Worm (Caenorhabditis elegans) whole organism, late embryonic: ENCODE results near the gene C18H9.1.

ENCODE experiments used
- C08G9.2 ChIP-seq: sonication (generic microtip); optimal IDR thresholded peaks from 2 replicates; lab custom pipeline; 2016; ENCODE audit warnings: mild to moderate bottlenecking, missing genetic modification characterization, moderate library complexity, missing compliant biosample characterization
- K02D7.2 ChIP-seq: sonication (generic microtip); optimal IDR thresholded peaks from 2 replicates; lab custom pipeline; 2017; ENCODE audit warnings: mild to moderate bottlenecking, missing genetic modification characterization, missing compliant biosample characterization
- T23F11.4 ChIP-seq: fragments of 200-800 bp; sonication (Bioruptor generic); optimal IDR thresholded peaks from 2 replicates; lab custom pipeline; 2018; ENCODE audit warnings: mild to moderate bottlenecking, missing genetic modification characterization, missing compliant biosample characterization
- ama-1 ChIP-seq: fragments of 150-350 bp; optimal IDR thresholded peaks from 2 replicates; lab custom pipeline; 2014
- ceh-18 ChIP-seq: sonication (generic microtip); optimal IDR thresholded peaks from 2 replicates; lab custom pipeline; 2016; ENCODE audit warnings: missing genetic modification characterization, missing compliant biosample characterization
- ceh-2 ChIP-seq: sonication (generic microtip); optimal IDR thresholded peaks from 2 replicates; lab custom pipeline; 2016; ENCODE audit warnings: missing genotype, missing genetic modification characterization, missing compliant biosample characterization
- ceh-22 ChIP-seq: sonication (generic microtip); optimal IDR thresholded peaks from 2 replicates; lab custom pipeline; 2017; ENCODE audit warnings: missing biosample characterization, missing genetic modification characterization
- ceh-30 ChIP-seq: fragments of 150-350 bp; optimal IDR thresholded peaks from 2 replicates; lab custom pipeline; 2014; ENCODE audit warnings: missing biosample characterization, missing genetic modification characterization
- ceh-31 ChIP-seq: sonication (generic microtip); optimal IDR thresholded peaks from 2 replicates; lab custom pipeline; 2016; ENCODE audit warnings: missing genetic modification characterization, missing compliant biosample characterization
- ceh-34 ChIP-seq: sonication (generic microtip); optimal IDR thresholded peaks from 2 replicates; lab custom pipeline; 2016; ENCODE audit warnings: mild to moderate bottlenecking, missing genetic modification characterization, missing compliant biosample characterization
- ceh-48 ChIP-seq: sonication (generic microtip); optimal IDR thresholded peaks from 2 replicates; lab custom pipeline; 2016; ENCODE audit warnings: missing genetic modification characterization, inconsistent platforms, missing compliant biosample characterization
- ceh-6 ChIP-seq: fragments of 200-800 bp; sonication (Bioruptor generic); optimal IDR thresholded peaks from 2 replicates; lab custom pipeline; 2018; ENCODE audit warnings: mild to moderate bottlenecking, missing genetic modification characterization, missing compliant biosample characterization
- ceh-9 ChIP-seq: sonication (generic microtip); optimal IDR thresholded peaks from 2 replicates; lab custom pipeline; 2016; ENCODE audit warnings: mild to moderate bottlenecking, missing genetic modification characterization, inconsistent platforms, missing compliant biosample characterization
- che-1 ChIP-seq: sonication (generic microtip); optimal IDR thresholded peaks from 2 replicates; lab custom pipeline; 2016; ENCODE audit warnings: mild to moderate bottlenecking, missing genetic modification characterization, missing compliant biosample characterization
- dmd-4 ChIP-seq: sonication (generic microtip); optimal IDR thresholded peaks from 2 replicates; lab custom pipeline; 2016; ENCODE audit warnings: borderline replicate concordance, missing genetic modification characterization, missing compliant biosample characterization
- dve-1 ChIP-seq: sonication (generic microtip); optimal IDR thresholded peaks from 2 replicates; lab custom pipeline; 2017; ENCODE audit warnings: antibody characterized with exemption, mild to moderate bottlenecking, missing genetic modification characterization, missing compliant biosample characterization
- elt-2 ChIP-seq: sonication (generic microtip); optimal IDR thresholded peaks from 2 replicates; lab custom pipeline; 2016; ENCODE audit warnings: missing genetic modification reagents, missing genetic modification characterization, missing compliant biosample characterization
- ets-4 ChIP-seq: sonication (generic microtip); optimal IDR thresholded peaks from 2 replicates; lab custom pipeline; 2016; ENCODE audit warnings: missing genetic modification characterization, missing compliant biosample characterization
- eyg-1 ChIP-seq: sonication (generic microtip); optimal IDR thresholded peaks from 2 replicates; lab custom pipeline; 2016; ENCODE audit warnings: missing genotype, missing genetic modification characterization, missing compliant biosample characterization
- fax-1 ChIP-seq: sonication (generic microtip); optimal IDR thresholded peaks from 2 replicates; lab custom pipeline; 2016; ENCODE audit warnings: missing genotype, missing genetic modification characterization, missing compliant biosample characterization
- fkh-10 ChIP-seq: fragments of 150-350 bp; optimal IDR thresholded peaks from 2 replicates; lab custom pipeline; 2014; ENCODE audit warnings: missing biosample characterization, missing genetic modification reagents, missing genetic modification characterization
- gmeb-2 ChIP-seq: sonication (generic microtip); optimal IDR thresholded peaks from 2 replicates; lab custom pipeline; 2016; ENCODE audit warnings: missing genetic modification characterization, inconsistent platforms, missing compliant biosample characterization
- hlh-15 ChIP-seq: sonication (generic microtip); optimal IDR thresholded peaks from 2 replicates; lab custom pipeline; 2016; ENCODE audit warnings: missing genetic modification characterization, missing compliant biosample characterization
- hlh-30 ChIP-seq: sonication (generic microtip); optimal IDR thresholded peaks from 2 replicates; lab custom pipeline; 2017; ENCODE audit warnings: antibody characterized with exemption, missing genetic modification characterization, missing compliant biosample characterization; ENCODE audit not compliant: insufficient read depth
- lim-6 ChIP-seq: sonication (generic microtip); optimal IDR thresholded peaks from 2 replicates; lab custom pipeline; 2016; ENCODE audit warnings: missing genetic modification characterization, missing compliant biosample characterization
- lin-11 ChIP-seq: fragments of 200-800 bp; sonication (Bioruptor generic); optimal IDR thresholded peaks from 2 replicates; lab custom pipeline; 2018; ENCODE audit warnings: mild to moderate bottlenecking, missing genetic modification characterization, missing compliant biosample characterization
- madf-2 ChIP-seq: sonication (generic microtip); optimal IDR thresholded peaks from 2 replicates; lab custom pipeline; 2017; ENCODE audit warnings: missing genetic modification characterization, missing compliant biosample characterization
- nfya-1 ChIP-seq: sonication (generic microtip); optimal IDR thresholded peaks from 2 replicates; lab custom pipeline; 2017; ENCODE audit warnings: missing genetic modification characterization, mild to moderate bottlenecking, missing compliant biosample characterization, antibody characterized with exemption, moderate library complexity
- nhr-11 ChIP-seq: fragments of 150-350 bp; optimal IDR thresholded peaks from 2 replicates; lab custom pipeline; 2014; ENCODE audit warnings: missing biosample characterization, missing genetic modification characterization
- odd-2 ChIP-seq: sonication (generic microtip); optimal IDR thresholded peaks from 2 replicates; lab custom pipeline; 2017; ENCODE audit warnings: antibody characterized with exemption, mild to moderate bottlenecking, missing genetic modification characterization, missing compliant biosample characterization
- pag-3 ChIP-seq: sonication (generic microtip); optimal IDR thresholded peaks from 2 replicates; lab custom pipeline; 2016; ENCODE audit warnings: missing compliant biosample characterization, missing genetic modification characterization, borderline replicate concordance
- pat-9 ChIP-seq: fragments of 200-800 bp; sonication (Bioruptor generic); optimal IDR thresholded peaks from 2 replicates; lab custom pipeline; 2018; ENCODE audit warnings: mild to moderate bottlenecking, missing genetic modification characterization, moderate library complexity, missing compliant biosample characterization
- pha-4 ChIP-seq: fragments of 150-350 bp; optimal IDR thresholded peaks from 2 replicates; lab custom pipeline; 2018; ENCODE audit warnings: missing biosample characterization, missing genetic modification reagents, missing genetic modification characterization
- pqm-1 ChIP-seq: sonication (generic microtip); optimal IDR thresholded peaks from 2 replicates; lab custom pipeline; 2016; ENCODE audit warnings: missing genetic modification characterization, missing compliant biosample characterization
- pros-1 ChIP-seq: fragments of 150-350 bp; optimal IDR thresholded peaks from 2 replicates; lab custom pipeline; 2014; ENCODE audit warnings: missing biosample characterization, missing genetic modification reagents, missing genetic modification characterization
- ref-2 ChIP-seq: sonication (generic microtip); optimal IDR thresholded peaks from 2 replicates; lab custom pipeline; 2016; ENCODE audit warnings: missing genetic modification characterization, missing compliant biosample characterization
- sox-2 ChIP-seq: fragments of 200-800 bp; sonication (Bioruptor generic); IDR thresholded peaks from 2 replicates; pipeline ENCODE4 v1.3.6; 2022; ENCODE audit warnings: missing genetic modification reagents, missing genetic modification characterization, missing compliant biosample characterization
- sox-4 ChIP-seq: sonication (generic microtip); optimal IDR thresholded peaks from 2 replicates; lab custom pipeline; 2017; ENCODE audit warnings: mild to moderate bottlenecking, missing genetic modification characterization, inconsistent platforms, missing compliant biosample characterization
- syd-9 ChIP-seq: sonication (generic microtip); optimal IDR thresholded peaks from 2 replicates; lab custom pipeline; 2016; ENCODE audit warnings: mild to moderate bottlenecking, missing genetic modification characterization, moderate library complexity, missing compliant biosample characterization
- tbx-2 ChIP-seq: sonication (generic microtip); optimal IDR thresholded peaks from 2 replicates; lab custom pipeline; 2016; ENCODE audit warnings: missing genetic modification characterization, missing compliant biosample characterization
- tbx-7 ChIP-seq: sonication (generic microtip); optimal IDR thresholded peaks from 2 replicates; lab custom pipeline; 2016; ENCODE audit warnings: missing genotype, missing genetic modification characterization, missing compliant biosample characterization
- ttx-3 ChIP-seq: sonication (generic microtip); optimal IDR thresholded peaks from 2 replicates; lab custom pipeline; 2016; ENCODE audit warnings: missing genetic modification reagents, missing genetic modification characterization, missing compliant biosample characterization
- unc-3 ChIP-seq, 2 experiments: fragments of 200-800 bp in 1 of 2; sonication (Bioruptor generic) in 1 of 2; sonication (generic microtip) in 1 of 2; conservative IDR thresholded peaks in 1 of 2; optimal IDR thresholded peaks in 1 of 2; 2 replicates each; pipeline versions ENCODE4 v1.3.6 to Lab custom; 2016 to 2022; ENCODE audit warnings: missing compliant biosample characterization in 2 of 2, missing genetic modification characterization in 2 of 2, missing genetic modification reagents in 1 of 2
- unc-42 ChIP-seq: sonication (generic microtip); optimal IDR thresholded peaks from 2 replicates; lab custom pipeline; 2016; ENCODE audit warnings: missing genotype, missing genetic modification characterization, missing compliant biosample characterization
- unc-55 ChIP-seq: sonication (generic microtip); optimal IDR thresholded peaks from 2 replicates; lab custom pipeline; 2017; ENCODE audit warnings: missing biosample characterization, missing genetic modification reagents, missing genetic modification characterization
- zip-5 ChIP-seq: sonication (generic microtip); optimal IDR thresholded peaks from 2 replicates; lab custom pipeline; 2016; ENCODE audit warnings: missing genetic modification characterization, missing compliant biosample characterization
- ztf-16 ChIP-seq: sonication (generic microtip); optimal IDR thresholded peaks from 2 replicates; lab custom pipeline; 2017; ENCODE audit warnings: missing genetic modification characterization, missing compliant biosample characterization

The C18H9.1 gene

ce11 chrII:6721581-6721980 lies 22.7 kb downstream of the C18H9.1 start (continued):
- TF ChIP-seq pag-3 = no peak
- TF ChIP-seq nhr-11 (tag; lab: Kevin White, UChicago) = no peak
- peak; percentile 14 for TF ChIP-seq ceh-48
- no peak for TF ChIP-seq ceh-2
- no peak for TF ChIP-seq odd-2 (tag; lab: Kevin White, UChicago)

- TF ChIP-seq sox-2 (GFP tag; lab: Robert Waterston, UW) = no peak
- no peak for TF ChIP-seq pat-9 (tag; lab: Kevin White, UChicago)
- TF ChIP-seq madf-2 (tag; lab: Kevin White, UChicago) = no peak
- no peak for TF ChIP-seq unc-55 (GFP tag; lab: Kevin White, UChicago)
- TF ChIP-seq ztf-16 (tag; lab: Kevin White, UChicago) = no peak
- no peak for TF ChIP-seq ceh-30 (tag; lab: Kevin White, UChicago)
- TF ChIP-seq syd-9 (tag; lab: Kevin White, UChicago) = no peak
- no peak for TF ChIP-seq ttx-3 (tag; lab: Kevin White, UChicago)
- TF ChIP-seq ceh-22 (tag; lab: Kevin White, UChicago) = no peak
- no peak for TF ChIP-seq ref-2 (tag; lab: Kevin White, UChicago)
- TF ChIP-seq pha-4 = no peak
- no peak for TF ChIP-seq K02D7.2
- TF ChIP-seq pag-3 = no peak
- TF ChIP-seq ceh-18 (tag; lab: Kevin White, UChicago) = no peak
- TF ChIP-seq ceh-2 = no peak
- no peak for TF ChIP-seq fkh-10 (GFP tag; lab: Kevin White, UChicago)
- TF ChIP-seq dve-1 (tag; lab: Kevin White, UChicago) = no peak
These were observed 27.9 kb downstream of the C18H9.1 start for ce11 chrII:6726814-6727213.

- TF ChIP-seq che-1 (tag; lab: Kevin White, UChicago) = no peak
- no peak for TF ChIP-seq lim-6 (tag; lab: Kevin White, UChicago)
- TF ChIP-seq elt-2 = peak; percentile 2
- no peak for TF ChIP-seq ztf-16 (tag; lab: Kevin White, UChicago)
- no peak for TF ChIP-seq C08G9.2 (tag; lab: Kevin White, UChicago)
- no peak for TF ChIP-seq T23F11.4 (GFP tag; lab: Kevin White, UChicago)
- TF ChIP-seq ceh-31 (tag; lab: Kevin White, UChicago) = peak; percentile 31
- no peak for TF ChIP-seq eyg-1 (tag; lab: Kevin White, UChicago)
- TF ChIP-seq tbx-7 = no peak
- TF ChIP-seq odd-2 (tag; lab: Kevin White, UChicago) = no peak
- TF ChIP-seq dmd-4 (tag; lab: Kevin White, UChicago) = no peak
- no peak for TF ChIP-seq sox-4 (tag; lab: Kevin White, UChicago)
- no peak for TF ChIP-seq ceh-34 (tag; lab: Kevin White, UChicago)
- TF ChIP-seq fkh-10 (GFP tag; lab: Kevin White, UChicago) = no peak
- TF ChIP-seq ceh-9 (tag; lab: Kevin White, UChicago) = no peak
- peak; percentile 12 for TF ChIP-seq nfya-1 (tag; lab: Kevin White, UChicago)
- TF ChIP-seq gmeb-2 (tag; lab: Kevin White, UChicago) = no peak
- no peak for TF ChIP-seq ttx-3 (tag; lab: Kevin White, UChicago)
- no peak for TF ChIP-seq unc-3 (GFP tag; conservative IDR thresholded peaks at IDR 0.05; lab: Robert Waterston, UW)
- TF ChIP-seq unc-3 (tag; optimal IDR thresholded peaks at IDR 0.05; lab: Kevin White, UChicago) = no peak
- TF ChIP-seq ama-1 (lab: Kevin White, UChicago) = no peak
- no peak for TF ChIP-seq hlh-30
- TF ChIP-seq nhr-11 (tag; lab: Kevin White, UChicago) = no peak
- TF ChIP-seq ceh-2 = no peak
- TF ChIP-seq hlh-15 (tag; lab: Kevin White, UChicago) = no peak
- TF ChIP-seq pat-9 (tag; lab: Kevin White, UChicago) = no peak
- TF ChIP-seq fax-1 = no peak
- no peak for TF ChIP-seq pros-1
- no peak for TF ChIP-seq ceh-6
- no peak for TF ChIP-seq ets-4 (tag; lab: Kevin White, UChicago)
- TF ChIP-seq tbx-2 (tag; lab: Kevin White, UChicago) = peak; percentile 21
- no peak for TF ChIP-seq lin-11 (tag; lab: Kevin White, UChicago)
- peak; percentile 57 for TF ChIP-seq unc-42 (tag; lab: Kevin White, UChicago)
- TF ChIP-seq zip-5 (tag; lab: Kevin White, UChicago) = no peak
- TF ChIP-seq sox-2 (GFP tag; lab: Robert Waterston, UW) = no peak
- peak; percentile 63 for TF ChIP-seq unc-55 (GFP tag; lab: Kevin White, UChicago)
- no peak for TF ChIP-seq pqm-1 (tag; lab: Kevin White, UChicago)
- no peak for TF ChIP-seq ceh-48
- no peak for TF ChIP-seq ref-2 (tag; lab: Kevin White, UChicago)
- TF ChIP-seq ceh-22 (tag; lab: Kevin White, UChicago) = no peak
- TF ChIP-seq ceh-18 (tag; lab: Kevin White, UChicago) = no peak
- TF ChIP-seq, all 69 proteins: peak for 6
These were observed 30.4 kb downstream of the C18H9.1 start, which contains the start of gene T14B4.8 for ce11 chrII:6729331-6729730. T14B4.8 (minus strand) TSS chrII:6729390.
